Worm (Caenorhabditis elegans) whole organism, mixed stage, embryonic: ENCODE results near the gene pdr-1.

ENCODE experiments used
- ceh-39 ChIP-seq: fragments of 150-350 bp; optimal IDR thresholded peaks from 2 replicates; lab custom pipeline; 2014; ENCODE audit warnings: missing biosample characterization, missing genetic modification characterization
- elt-1 ChIP-seq: sonication (generic microtip); optimal IDR thresholded peaks from 2 replicates; lab custom pipeline; 2017; ENCODE audit warnings: missing genetic modification characterization, mild to moderate bottlenecking, missing compliant biosample characterization, antibody characterized with exemption, moderate library complexity, borderline replicate concordance; ENCODE audit not compliant: insufficient read depth
- hlh-1 ChIP-seq: fragments of 150-350 bp; optimal IDR thresholded peaks from 2 replicates; lab custom pipeline; 2014; ENCODE audit warnings: missing biosample characterization, missing genetic modification reagents, missing genetic modification characterization
- lin-32 ChIP-seq: fragments of 200-800 bp; sonication (Bioruptor generic); optimal IDR thresholded peaks from 2 replicates; lab custom pipeline; 2018; ENCODE audit warnings: mild to moderate bottlenecking, missing genetic modification characterization, missing compliant biosample characterization
- lsy-2 ChIP-seq: fragments of 150-350 bp; optimal IDR thresholded peaks from 2 replicates; lab custom pipeline; 2014; ENCODE audit warnings: missing biosample characterization, missing genetic modification characterization
- mep-1 ChIP-seq: fragments of 150-350 bp; optimal IDR thresholded peaks from 2 replicates; lab custom pipeline; 2017; ENCODE audit warnings: missing biosample characterization, missing genetic modification reagents, missing genetic modification characterization, inconsistent platforms
- nhr-237 ChIP-seq: fragments of 150-350 bp; optimal IDR thresholded peaks from 2 replicates; lab custom pipeline; 2014; ENCODE audit warnings: missing biosample characterization, missing genetic modification characterization
- nhr-28 ChIP-seq: fragments of 150-350 bp; optimal IDR thresholded peaks from 2 replicates; lab custom pipeline; 2014; ENCODE audit warnings: missing biosample characterization, missing genetic modification characterization
- nhr-76 ChIP-seq: sonication (generic microtip); optimal IDR thresholded peaks from 2 replicates; lab custom pipeline; 2017; ENCODE audit warnings: missing biosample characterization, missing genetic modification characterization
- snpc-4 ChIP-seq: fragments of 150-350 bp; optimal IDR thresholded peaks from 2 replicates; lab custom pipeline; 2014; ENCODE audit warnings: missing biosample characterization, missing genetic modification characterization
- unc-62 ChIP-seq: fragments of 150-350 bp; optimal IDR thresholded peaks from 2 replicates; lab custom pipeline; 2014; ENCODE audit warnings: missing biosample characterization, missing genetic modification reagents, missing genetic modification characterization
- zip-8 ChIP-seq: fragments of 150-350 bp; optimal IDR thresholded peaks from 2 replicates; lab custom pipeline; 2014; ENCODE audit warnings: missing biosample characterization, missing genetic modification characterization
- ztf-11 ChIP-seq: fragments of 150-350 bp; optimal IDR thresholded peaks from 2 replicates; lab custom pipeline; 2014; ENCODE audit warnings: missing biosample characterization, missing genetic modification characterization

DNA sequence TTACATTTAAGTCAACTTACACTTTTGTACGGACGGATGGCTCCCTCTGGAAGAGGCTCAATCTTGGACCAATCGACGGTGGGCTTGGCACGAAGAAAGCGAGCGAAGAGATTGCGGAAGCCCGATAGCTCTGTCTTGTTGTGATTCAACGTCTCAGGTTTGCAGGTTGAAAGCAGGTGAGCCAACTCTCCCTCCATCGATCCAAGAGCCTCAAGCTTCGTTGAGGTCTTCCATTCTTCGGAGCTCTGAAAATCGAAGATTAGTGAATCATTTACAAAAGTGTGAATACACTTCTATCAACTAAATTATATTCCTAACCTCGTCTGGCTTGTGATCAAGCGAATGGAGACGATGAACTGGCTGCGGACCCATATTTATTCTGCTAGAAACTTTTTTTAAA is 5.5 kb upstream of the pdr-1 start:
- TF ChIP-seq elt-1 (no peak), mep-1 (tag; lab: Kevin White, UChicago) (no peak), nhr-28 (tag; lab: Kevin White, UChicago) (no peak), nhr-76 (no peak), lsy-2 (tag; lab: Kevin White, UChicago) (no peak), zip-8 (no peak), hlh-1 (no peak), ztf-11 (tag; lab: Kevin White, UChicago) (no peak), lin-32 (GFP tag; lab: Kevin White, UChicago) (no peak), snpc-4 (no peak), nhr-237 (tag; lab: Kevin White, UChicago) (no peak), unc-62 (GFP tag; lab: Kevin White, UChicago) (no peak), ceh-39 (tag; lab: Kevin White, UChicago) (no peak)
